Fruit fly (Drosophila melanogaster) Kc167 (cell line): ENCODE data around the gene Ir21a.

ENCODE experiments used
- Myc ChIP-seq: fragments of >200 bp; optimal IDR thresholded peaks from 2 replicates; lab custom pipeline; 2017; ENCODE audit warnings: missing external identifiers
- Sin3A ChIP-seq: fragments of >200 bp; optimal IDR thresholded peaks from 2 replicates; lab custom pipeline; 2018; ENCODE audit warnings: missing external identifiers
- h ChIP-seq: fragments of >200 bp; optimal IDR thresholded peaks from 3 replicates; lab custom pipeline; 2018; ENCODE audit warnings: missing external identifiers
- insv ChIP-seq: fragments of >200 bp; optimal IDR thresholded peaks from 3 replicates; lab custom pipeline; 2018; ENCODE audit warnings: missing external identifiers
- psq ChIP-seq: fragments of >200 bp; optimal IDR thresholded peaks from 2 replicates; lab custom pipeline; 2017; ENCODE audit warnings: missing external identifiers

DNA sequence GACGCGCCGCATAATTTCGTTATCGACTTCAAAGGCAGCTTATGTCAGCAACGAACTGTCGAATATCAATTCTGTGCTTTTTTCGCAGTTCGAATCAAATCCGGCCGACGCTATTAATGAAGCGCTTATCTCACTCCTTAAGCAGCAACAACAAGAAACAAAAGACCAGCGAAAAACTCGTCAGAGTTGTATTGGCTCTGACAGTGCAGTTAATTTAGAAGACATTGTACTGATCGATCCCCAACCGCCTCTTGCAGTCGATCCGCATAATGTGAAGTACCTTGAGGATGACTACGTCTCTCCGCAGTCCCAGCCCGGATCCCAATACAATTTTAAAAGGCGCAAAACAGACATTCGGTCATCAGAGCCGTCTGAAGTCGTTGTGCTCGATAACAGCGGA is 44.6 kb upstream of the Ir21a start:
- TF ChIP-seq h (lab: Kevin White, UChicago) (no peak), psq (no peak), Sin3A (lab: Kevin White, UChicago) (no peak), Myc (lab: Kevin White, UChicago) (no peak), insv (lab: Kevin White, UChicago) (no peak)
